Fruit fly (Drosophila melanogaster): ENCODE results near the gene Sec16.

Sec16 gene

dm6 chrX:12582984-12583869 is 12.6 kb upstream of the Sec16 start, which contains the start of gene Pits (continued):
- TF ChIP-seq CG10209 (GFP tag; optimal IDR thresholded peaks at IDR 0.05): peak; percentile 33
- TF ChIP-seq bab2 (GFP tag; optimal IDR thresholded peaks at IDR 0.05): peak; percentile 13
- no peak for TF ChIP-seq Vsx1 (GFP tag; optimal IDR thresholded peaks at IDR 0.05)
- peak; percentile 97 for TF ChIP-seq cg (GFP tag; optimal IDR thresholded peaks at IDR 0.05)
- peak; percentile 31 for TF ChIP-seq CG31365 (tag; optimal IDR thresholded peaks at IDR 0.05)
- no peak for TF ChIP-seq pum (GFP tag; optimal IDR thresholded peaks at IDR 0.05)
- TF ChIP-seq Hr51 (GFP tag; optimal IDR thresholded peaks at IDR 0.05): peak; percentile 18 to 45
- TF ChIP-seq CG14860 (GFP tag; IDR thresholded peaks at IDR 0.05; ENCODE audit: partially characterized antibody): no peak; the same call in 2 of the 3 replicates
- peak; percentile 56 for TF ChIP-seq CG12071 (GFP tag; optimal IDR thresholded peaks at IDR 0.05)
- TF ChIP-seq odd (GFP tag; optimal IDR thresholded peaks at IDR 0.05): peak; percentile 30
- peak; percentile 18 for TF ChIP-seq CG10565 (GFP tag; optimal IDR thresholded peaks at IDR 0.05)
- peak; percentile 24 for TF ChIP-seq Bdp1 (GFP tag; optimal IDR thresholded peaks at IDR 0.05)
- no peak for TF ChIP-seq CG7745 (tag; optimal IDR thresholded peaks at IDR 0.05)
- no peak for TF ChIP-seq CG33557 (GFP tag; optimal IDR thresholded peaks at IDR 0.05)
- peak; percentile 68 for TF ChIP-seq HmgD (GFP tag; optimal IDR thresholded peaks at IDR 0.05)
- TF ChIP-seq Ets65A (GFP tag): peak; percentile 92
- peak; percentile 76 for TF ChIP-seq HmgZ (tag; optimal IDR thresholded peaks at IDR 0.05)
- TF ChIP-seq CG17612 (GFP tag; IDR thresholded peaks at IDR 0.05): no peak
- TF ChIP-seq pb (GFP tag; optimal IDR thresholded peaks at IDR 0.05): peak; percentile 30
- TF ChIP-seq CG11398 (GFP tag; optimal IDR thresholded peaks at IDR 0.05): peak; percentile 53
- peak; percentile 96 for TF ChIP-seq Lhr (GFP tag; optimal IDR thresholded peaks at IDR 0.05)
- TF ChIP-seq dati (GFP tag; IDR thresholded peaks at IDR 0.05): no peak
- TF ChIP-seq Poxn (GFP tag; IDR thresholded peaks at IDR 0.05): no peak
- TF ChIP-seq CG15601 (tag; optimal IDR thresholded peaks at IDR 0.05): peak; percentile 65
- TF ChIP-seq Ets97D (GFP tag; optimal IDR thresholded peaks at IDR 0.05): peak; percentile 93
- TF ChIP-seq dm (GFP tag; optimal IDR thresholded peaks at IDR 0.05): peak; percentile 86
- peak; percentile 26 for TF ChIP-seq tx (GFP tag; optimal IDR thresholded peaks at IDR 0.05)
- TF ChIP-seq Hr39 (optimal IDR thresholded peaks at IDR 0.05): no peak
- TF ChIP-seq tio (GFP tag; optimal IDR thresholded peaks at IDR 0.05): peak; percentile 24
- TF ChIP-seq otp (GFP tag; IDR thresholded peaks at IDR 0.05): no peak; the same call in 2 of the 3 replicates
- no peak for TF ChIP-seq CG3838 (GFP tag; optimal IDR thresholded peaks at IDR 0.05)
- no peak for TF ChIP-seq toy (GFP tag; IDR thresholded peaks at IDR 0.05)
- no peak for TF ChIP-seq Neu2 (GFP tag; optimal IDR thresholded peaks at IDR 0.05; ENCODE audit: borderline replicate concordance)
- no peak; the same call in 1 of the 2 replicates for TF ChIP-seq stc (GFP tag; IDR thresholded peaks at IDR 0.05)
- peak; percentile 25; the same call in 1 of the 2 replicates for TF ChIP-seq inv (GFP tag; IDR thresholded peaks at IDR 0.05; ENCODE audit: partially characterized antibody)
- peak; percentile 63 for TF ChIP-seq Fer1 (GFP tag; optimal IDR thresholded peaks at IDR 0.05)
- no peak for TF ChIP-seq fu2 (GFP tag; optimal IDR thresholded peaks at IDR 0.05)
- TF ChIP-seq Oaz (GFP tag; IDR thresholded peaks at IDR 0.05): peak; percentile 11; the same call in 1 of the 2 replicates
- TF ChIP-seq al (GFP tag; IDR thresholded peaks at IDR 0.05): no peak
- no peak for TF ChIP-seq oc (tag; optimal IDR thresholded peaks at IDR 0.05)
- no peak for TF ChIP-seq en (GFP tag; optimal IDR thresholded peaks at IDR 0.05)
- peak; percentile 58; the same call in 1 of the 2 replicates for TF ChIP-seq CG9215 (GFP tag; IDR thresholded peaks at IDR 0.05)
- no peak for TF ChIP-seq CG31224 (GFP tag; IDR thresholded peaks at IDR 0.05)
- TF ChIP-seq CG12942 (GFP tag; optimal IDR thresholded peaks at IDR 0.05): no peak
- peak; percentile 84 for TF ChIP-seq Deaf1 (tag; optimal IDR thresholded peaks at IDR 0.05)
- peak; percentile 30; the same call in 1 of the 2 replicates for TF ChIP-seq onecut (GFP tag; IDR thresholded peaks at IDR 0.05)
- TF ChIP-seq Fer2 (tag; optimal IDR thresholded peaks at IDR 0.05): no peak
- TF ChIP-seq CG17186 (GFP tag; optimal IDR thresholded peaks at IDR 0.05): peak; percentile 34
- peak; percentile 34 for TF ChIP-seq CG13775 (GFP tag; optimal IDR thresholded peaks at IDR 0.05)
